Fruit fly (Drosophila melanogaster): ENCODE measurements around the gene CG1288.

Gene CG1288

dm6 chr3R:7208331-7208730 is at the start of gene CG1288:
CG1288 (minus strand) TSS chr3R:7208431.
- TF ChIP-seq Dll (optimal IDR thresholded peaks at IDR 0.05) (no peak), CG8478 (optimal IDR thresholded peaks at IDR 0.05) (no peak), psq (optimal IDR thresholded peaks at IDR 0.05) (no peak), usp (GFP tag; optimal IDR thresholded peaks at IDR 0.05) (no peak), EcR (GFP tag; optimal IDR thresholded peaks at IDR 0.05) (no peak), pan (optimal IDR thresholded peaks at IDR 0.05) (no peak)

dm6 chr3R:7251857-7252256 is 43.6 kb upstream of the CG1288 start, which contains the start of gene Obp84a:
Obp84a (minus strand) TSS chr3R:7251957.
- TF ChIP-seq psq (optimal IDR thresholded peaks at IDR 0.05) (no peak), pan (optimal IDR thresholded peaks at IDR 0.05) (no peak), usp (GFP tag; optimal IDR thresholded peaks at IDR 0.05) (no peak), CG8478 (optimal IDR thresholded peaks at IDR 0.05) (no peak), Dll (optimal IDR thresholded peaks at IDR 0.05) (no peak), EcR (GFP tag; optimal IDR thresholded peaks at IDR 0.05) (no peak)

dm6 chr3R:7249460-7249859 is 41.2 kb upstream of the CG1288 start, which contains the start of the genes CG1227 and Dtwd2:
CG1227 (minus strand) TSS chr3R:7249738.
Dtwd2 (plus strand) TSS chr3R:7249795.
- TF ChIP-seq psq (optimal IDR thresholded peaks at IDR 0.05) (no peak), CG8478 (optimal IDR thresholded peaks at IDR 0.05) (no peak), pan (optimal IDR thresholded peaks at IDR 0.05) (no peak), Dll (optimal IDR thresholded peaks at IDR 0.05) (no peak), usp (GFP tag; optimal IDR thresholded peaks at IDR 0.05) (no peak)

dm6 chr3R:7246889-7247288 is 38.7 kb upstream of the CG1288 start, which contains the start of the genes Noc3 and CG10053:
Noc3 (minus strand) TSS chr3R:7246969.
CG10053 (plus strand) TSS chr3R:7247090.
- TF ChIP-seq CG8478 (optimal IDR thresholded peaks at IDR 0.05) (no peak), Dll (optimal IDR thresholded peaks at IDR 0.05) (no peak), pan (optimal IDR thresholded peaks at IDR 0.05) (no peak), psq (optimal IDR thresholded peaks at IDR 0.05) (no peak), usp (GFP tag; optimal IDR thresholded peaks at IDR 0.05) (no peak), EcR (GFP tag; optimal IDR thresholded peaks at IDR 0.05) (no peak)

dm6 chr3R:7241460-7241859 is 33.2 kb upstream of the CG1288 start, which contains the start of gene CG14607:
CG14607 (plus strand) TSS chr3R:7241760.
- TF ChIP-seq CG8478 (optimal IDR thresholded peaks at IDR 0.05) = no peak
- TF ChIP-seq usp (GFP tag; optimal IDR thresholded peaks at IDR 0.05) = no peak
- TF ChIP-seq pan (optimal IDR thresholded peaks at IDR 0.05) = no peak
- TF ChIP-seq EcR (GFP tag; optimal IDR thresholded peaks at IDR 0.05) = no peak
- TF ChIP-seq psq (optimal IDR thresholded peaks at IDR 0.05) = no peak
- TF ChIP-seq Dll (optimal IDR thresholded peaks at IDR 0.05) = no peak

- TF ChIP-seq usp (GFP tag; optimal IDR thresholded peaks at IDR 0.05) (no peak), Dll (optimal IDR thresholded peaks at IDR 0.05) (no peak), psq (optimal IDR thresholded peaks at IDR 0.05) (no peak)
These were observed 15.8 kb upstream of the CG1288 start, which contains the start of gene thw for dm6 chr3R:7223972-7224464. thw (plus strand) TSS chr3R:7224414.

dm6 chr3R:7219605-7220004 is 11.4 kb upstream of the CG1288 start, which contains the start of gene CG14605:
CG14605 (minus strand) TSS chr3R:7219705.
- TF ChIP-seq Dll (optimal IDR thresholded peaks at IDR 0.05) (no peak), usp (GFP tag; optimal IDR thresholded peaks at IDR 0.05) (no peak), psq (optimal IDR thresholded peaks at IDR 0.05) (no peak), EcR (GFP tag; optimal IDR thresholded peaks at IDR 0.05) (no peak), CG8478 (optimal IDR thresholded peaks at IDR 0.05) (no peak), pan (optimal IDR thresholded peaks at IDR 0.05) (no peak)

dm6 chr3R:7216924-7217529 is 8.8 kb upstream of the CG1288 start, which contains the start of gene CG14606:
CG14606 (minus strand) TSS chr3R:7217083.
- TF ChIP-seq psq (optimal IDR thresholded peaks at IDR 0.05) (no peak), EcR (GFP tag; optimal IDR thresholded peaks at IDR 0.05) (no peak), CG8478 (optimal IDR thresholded peaks at IDR 0.05) (no peak), Dll (optimal IDR thresholded peaks at IDR 0.05) (no peak)

- TF ChIP-seq pan (optimal IDR thresholded peaks at IDR 0.05) = no peak
- no peak for TF ChIP-seq EcR (GFP tag; optimal IDR thresholded peaks at IDR 0.05)
- no peak for TF ChIP-seq Dll (optimal IDR thresholded peaks at IDR 0.05)
- TF ChIP-seq psq (optimal IDR thresholded peaks at IDR 0.05) = no peak
- no peak for TF ChIP-seq CG8478 (optimal IDR thresholded peaks at IDR 0.05)
- TF ChIP-seq usp (GFP tag; optimal IDR thresholded peaks at IDR 0.05) = no peak
These were observed 7.6 kb downstream of the CG1288 start, which contains the start of gene CG14609 for dm6 chr3R:7200670-7201069. CG14609 (plus strand) TSS chr3R:7200970.

dm6 chr3R:7199849-7200248 is 8.4 kb downstream of the CG1288 start:
- no peak for TF ChIP-seq usp (GFP tag; optimal IDR thresholded peaks at IDR 0.05)
- TF ChIP-seq EcR (GFP tag; optimal IDR thresholded peaks at IDR 0.05) = no peak
- no peak for TF ChIP-seq CG8478 (optimal IDR thresholded peaks at IDR 0.05)
- no peak for TF ChIP-seq pan (optimal IDR thresholded peaks at IDR 0.05)
- no peak for TF ChIP-seq Dll (optimal IDR thresholded peaks at IDR 0.05)
- TF ChIP-seq psq (optimal IDR thresholded peaks at IDR 0.05) = no peak

- TF ChIP-seq pan (optimal IDR thresholded peaks at IDR 0.05) (no peak), Dll (optimal IDR thresholded peaks at IDR 0.05) (no peak), usp (GFP tag; optimal IDR thresholded peaks at IDR 0.05) (no peak), EcR (GFP tag; optimal IDR thresholded peaks at IDR 0.05) (no peak), psq (optimal IDR thresholded peaks at IDR 0.05) (no peak), CG8478 (optimal IDR thresholded peaks at IDR 0.05) (no peak)
These were observed 19.5 kb downstream of the CG1288 start for dm6 chr3R:7188697-7189096.

dm6 chr3R:7187989-7188388 is 20.2 kb downstream of the CG1288 start:
- TF ChIP-seq pan (optimal IDR thresholded peaks at IDR 0.05) (no peak), psq (optimal IDR thresholded peaks at IDR 0.05) (no peak), Dll (optimal IDR thresholded peaks at IDR 0.05) (no peak), EcR (GFP tag; optimal IDR thresholded peaks at IDR 0.05) (no peak), CG8478 (optimal IDR thresholded peaks at IDR 0.05) (no peak), usp (GFP tag; optimal IDR thresholded peaks at IDR 0.05) (no peak)

Measured in whole organism.